Fruit fly (Drosophila melanogaster) whole organism, embryonic: ENCODE data around the gene spg.
A peak's percentile ranks its signal among the peaks of the same experiment; 100 is the strongest.

ENCODE experiments used
- Antp ChIP-seq: fragments of 200-800 bp; sonication (Bioruptor generic); optimal IDR thresholded peaks from 3 replicates; lab custom pipeline; 2016; ENCODE audit warnings: missing biosample characterization, missing genetic modification characterization
- Atf3 ChIP-seq: fragments of 200-800 bp; sonication (Bioruptor generic); optimal IDR thresholded peaks from 3 replicates; lab custom pipeline; 2016; ENCODE audit warnings: missing biosample characterization, missing genetic modification characterization
- B-H1 ChIP-seq: fragments of 200-800 bp; sonication (Bioruptor generic); IDR thresholded peaks from 3 replicates; pipeline ENCODE4 v1.3.6; 2022; ENCODE audit warnings: missing biosample characterization, missing genetic modification characterization
- BtbVII ChIP-seq: fragments of 200-800 bp; sonication (Bioruptor generic); optimal IDR thresholded peaks from 3 replicates; lab custom pipeline; 2017; ENCODE audit warnings: missing biosample characterization, mild to moderate bottlenecking, missing genetic modification characterization
- CG10147 ChIP-seq: fragments of 200-800 bp; sonication (Bioruptor generic); optimal IDR thresholded peaks from 2 replicates; lab custom pipeline; 2019; ENCODE audit warnings: missing biosample characterization, mild to moderate bottlenecking, missing genetic modification characterization, moderate library complexity
- CG10979 ChIP-seq: fragments of 200-800 bp; sonication (Bioruptor generic); optimal IDR thresholded peaks from 2 replicates; lab custom pipeline; 2018; ENCODE audit warnings: missing biosample characterization, mild to moderate bottlenecking, missing genetic modification characterization, moderate library complexity
- CG12219 ChIP-seq: fragments of 200-800 bp; sonication (Bioruptor generic); optimal IDR thresholded peaks from 3 replicates; lab custom pipeline; 2018; ENCODE audit warnings: missing biosample characterization, mild to moderate bottlenecking, missing genetic modification characterization
- CG15073 ChIP-seq: fragments of 200-800 bp; sonication (Bioruptor generic); optimal IDR thresholded peaks from 2 replicates; lab custom pipeline; 2016; ENCODE audit warnings: missing biosample characterization, missing genetic modification characterization
- CG1647 ChIP-seq: fragments of 200-800 bp; sonication (Bioruptor generic); optimal IDR thresholded peaks from 3 replicates; lab custom pipeline; 2016; ENCODE audit warnings: missing biosample characterization, missing genetic modification characterization
- CG17612 ChIP-seq: fragments of 200-800 bp; sonication (Bioruptor generic); IDR thresholded peaks from 2 replicates; pipeline ENCODE4 v1.3.6; 2022; ENCODE audit warnings: missing biosample characterization, missing genetic modification characterization
- CG33213 ChIP-seq: fragments of 200-800 bp; sonication (Bioruptor generic); optimal IDR thresholded peaks from 3 replicates; lab custom pipeline; 2016; ENCODE audit warnings: missing biosample characterization, missing genetic modification characterization
- CG3847 ChIP-seq: fragments of 200-800 bp; sonication (Bioruptor generic); IDR thresholded peaks from 2 replicates; pipeline ENCODE4 v1.3.6; 2022; ENCODE audit warnings: missing biosample characterization, missing genetic modification characterization
- CG4707 ChIP-seq: fragments of 200-800 bp; sonication (Bioruptor generic); optimal IDR thresholded peaks from 2 replicates; lab custom pipeline; 2018; ENCODE audit warnings: missing biosample characterization, mild to moderate bottlenecking, missing genetic modification characterization, moderate library complexity
- CG6813 ChIP-seq: fragments of 200-800 bp; sonication (Bioruptor generic); optimal IDR thresholded peaks from 2 replicates; lab custom pipeline; 2017; ENCODE audit warnings: missing biosample characterization, missing genetic modification characterization, mild to moderate bottlenecking, moderate library complexity, missing genetic modification reagents
- CG7271 ChIP-seq: fragments of 200-800 bp; sonication (Bioruptor generic); optimal IDR thresholded peaks from 2 replicates; lab custom pipeline; 2018; ENCODE audit warnings: missing biosample characterization, mild to moderate bottlenecking, missing genetic modification characterization, moderate library complexity
- CG8924 ChIP-seq: fragments of 200-800 bp; optimal IDR thresholded peaks from 3 replicates; lab custom pipeline; 2019; ENCODE audit warnings: missing biosample characterization, mild to moderate bottlenecking, missing genetic modification characterization, moderate library complexity
- CG9797 ChIP-seq: fragments of 200-800 bp; sonication (Bioruptor generic); optimal IDR thresholded peaks from 3 replicates; lab custom pipeline; 2018; ENCODE audit warnings: missing biosample characterization, mild to moderate bottlenecking, missing genetic modification characterization
- CTCF ChIP-seq: fragments of 200-800 bp; sonication (Bioruptor generic); optimal IDR thresholded peaks from 2 replicates; lab custom pipeline; 2017; ENCODE audit warnings: missing biosample characterization, mild to moderate bottlenecking, missing genetic modification characterization, moderate library complexity
- Dbx ChIP-seq: fragments of 200-800 bp; sonication (Bioruptor generic); IDR thresholded peaks from 3 replicates; pipeline ENCODE4 v1.3.6; 2022; ENCODE audit warnings: missing biosample characterization, missing genetic modification characterization
- E2f1 ChIP-seq: fragments of 200-800 bp; sonication (Bioruptor generic); IDR thresholded peaks from 2 replicates; pipeline ENCODE4 v1.3.6; 2022; ENCODE audit warnings: missing biosample characterization, missing genetic modification characterization
- E2f2 ChIP-seq: fragments of 200-800 bp; sonication (Bioruptor generic); IDR thresholded peaks from 2 replicates; pipeline ENCODE4 v1.3.6; 2022; ENCODE audit warnings: missing biosample characterization, missing genetic modification characterization
- Gug ChIP-seq: fragments of 200-800 bp; sonication (Bioruptor generic); IDR thresholded peaks from 4 replicates; pipeline ENCODE4 v1.3.6; 2022; ENCODE audit warnings: missing biosample characterization, missing genetic modification characterization
- H2.0 ChIP-seq: fragments of 200-800 bp; sonication (Bioruptor generic); IDR thresholded peaks from 2 replicates; pipeline ENCODE4 v1.3.6; 2022; ENCODE audit warnings: missing biosample characterization, missing genetic modification characterization
- HLH3B ChIP-seq: fragments of 200-800 bp; sonication (Bioruptor generic); IDR thresholded peaks from 2 replicates; pipeline ENCODE4 v1.3.6; 2022; ENCODE audit warnings: missing biosample characterization, missing genetic modification characterization
- HLHmδ ChIP-seq: fragments of 200-800 bp; sonication (Bioruptor generic); optimal IDR thresholded peaks from 2 replicates; lab custom pipeline; 2018; ENCODE audit warnings: missing biosample characterization, mild to moderate bottlenecking, missing genetic modification characterization, moderate library complexity
- HmgD ChIP-seq: fragments of 200-800 bp; sonication (Bioruptor generic); optimal IDR thresholded peaks from 3 replicates; lab custom pipeline; 2016; ENCODE audit warnings: missing biosample characterization, missing genetic modification characterization
- Hsf ChIP-seq: fragments of 200-800 bp; sonication (Bioruptor generic); optimal IDR thresholded peaks from 3 replicates; lab custom pipeline; 2016; ENCODE audit warnings: missing biosample characterization, missing genetic modification characterization
- Lhr ChIP-seq: fragments of 200-800 bp; sonication (Bioruptor generic); optimal IDR thresholded peaks from 3 replicates; lab custom pipeline; 2017; ENCODE audit warnings: mild to moderate bottlenecking, missing biosample characterization, missing genetic modification reagents, missing genetic modification characterization
- Lpt ChIP-seq: fragments of >200 bp; optimal IDR thresholded peaks from 2 replicates; lab custom pipeline; 2018; ENCODE audit warnings: missing biosample characterization, missing genetic modification characterization
- Rfx ChIP-seq: fragments of 200-800 bp; sonication (Bioruptor generic); IDR thresholded peaks from 2 replicates; pipeline ENCODE4 v1.3.6; 2022; ENCODE audit warnings: missing biosample characterization, missing genetic modification characterization
- Rx ChIP-seq: fragments of 200-800 bp; sonication (Bioruptor generic); IDR thresholded peaks from 2 replicates; pipeline ENCODE4 v1.3.6; 2022; ENCODE audit warnings: missing biosample characterization, missing genetic modification characterization
- Stat92E ChIP-seq, 3 experiments: fragments of >200 bp in 2 of 3; fragments of 200-800 bp in 1 of 3; sonication (Bioruptor generic) in 1 of 3; optimal IDR thresholded peaks; 2 replicates each; lab custom pipeline; 2017 to 2019; ENCODE audit warnings: missing biosample characterization in 3 of 3, missing genetic modification characterization in 3 of 3, mild to moderate bottlenecking in 1 of 3, moderate library complexity in 1 of 3
- bab2 ChIP-seq: fragments of 200-800 bp; sonication (Bioruptor generic); optimal IDR thresholded peaks from 2 replicates; lab custom pipeline; 2016; ENCODE audit warnings: missing biosample characterization, missing genetic modification characterization
- bigmax ChIP-seq: fragments of 200-800 bp; sonication (Bioruptor generic); optimal IDR thresholded peaks from 2 replicates; lab custom pipeline; 2018; ENCODE audit warnings: missing biosample characterization, mild to moderate bottlenecking, missing genetic modification characterization
- cas ChIP-seq: fragments of 200-800 bp; sonication (Bioruptor generic); IDR thresholded peaks from 2 replicates; pipeline ENCODE4 v1.3.6; 2022; ENCODE audit warnings: missing biosample characterization, missing genetic modification characterization
- crol ChIP-seq: fragments of 200-800 bp; sonication (Bioruptor generic); IDR thresholded peaks from 2 replicates; pipeline ENCODE4 v1.3.6; 2022; ENCODE audit warnings: missing biosample characterization, missing genetic modification characterization
- dpn ChIP-seq, 2 experiments: fragments of 200-800 bp; sonication (Bioruptor generic); optimal IDR thresholded peaks; 3 replicates each; lab custom pipeline; 2016; ENCODE audit warnings: missing biosample characterization in 2 of 2, missing genetic modification characterization in 2 of 2
- gcm2 ChIP-seq: fragments of 200-800 bp; sonication (Bioruptor generic); optimal IDR thresholded peaks from 2 replicates; lab custom pipeline; 2016; ENCODE audit warnings: missing biosample characterization, missing genetic modification characterization
- gem ChIP-seq: fragments of 200-800 bp; sonication (Bioruptor generic); optimal IDR thresholded peaks from 2 replicates; lab custom pipeline; 2019; ENCODE audit warnings: missing biosample characterization, mild to moderate bottlenecking, missing genetic modification characterization, moderate library complexity
- h ChIP-seq: fragments of >200 bp; optimal IDR thresholded peaks from 2 replicates; lab custom pipeline; 2017
- nau ChIP-seq: fragments of 200-800 bp; sonication (Bioruptor generic); optimal IDR thresholded peaks from 3 replicates; lab custom pipeline; 2017; ENCODE audit warnings: missing biosample characterization, mild to moderate bottlenecking, missing genetic modification characterization, missing genetic modification reagents
- pb ChIP-seq: fragments of 200-800 bp; sonication (Bioruptor generic); optimal IDR thresholded peaks from 3 replicates; lab custom pipeline; 2016; ENCODE audit warnings: missing biosample characterization, missing genetic modification characterization
- pfk ChIP-seq: fragments of 200-800 bp; sonication (Bioruptor generic); optimal IDR thresholded peaks from 2 replicates; lab custom pipeline; 2018; ENCODE audit warnings: missing biosample characterization, mild to moderate bottlenecking, missing genetic modification characterization, moderate library complexity
- sc ChIP-seq, 3 experiments: fragments of >200 bp in 2 of 3; fragments of 200-800 bp in 1 of 3; sonication (Bioruptor generic) in 1 of 3; optimal IDR thresholded peaks; 2 replicates in 2 of 3; 3 replicates in 1 of 3; lab custom pipeline; 2017; ENCODE audit warnings: mild to moderate bottlenecking in 1 of 3, missing biosample characterization in 1 of 3, missing genetic modification characterization in 1 of 3, missing genetic modification reagents in 1 of 3
- scrt ChIP-seq: fragments of 200-800 bp; sonication (Bioruptor generic); optimal IDR thresholded peaks from 2 replicates; lab custom pipeline; 2018; ENCODE audit warnings: missing biosample characterization, mild to moderate bottlenecking, missing genetic modification characterization, moderate library complexity
- sens-2 ChIP-seq: fragments of 200-800 bp; sonication (Bioruptor generic); IDR thresholded peaks from 2 replicates; pipeline ENCODE4 v1.3.6; 2022; ENCODE audit warnings: missing biosample characterization, missing genetic modification characterization
- tna ChIP-seq: fragments of 200-800 bp; sonication (Bioruptor generic); IDR thresholded peaks from 2 replicates; pipeline ENCODE4 v1.3.6; 2022; ENCODE audit warnings: missing biosample characterization, missing genetic modification characterization; ENCODE audit not compliant: partially characterized antibody
- ttk ChIP-seq: fragments of 200-800 bp; sonication (Bioruptor generic); IDR thresholded peaks from 2 replicates; pipeline ENCODE4 v2.1.2; 2022; ENCODE audit warnings: missing biosample characterization, missing genetic modification characterization
- wor ChIP-seq: fragments of 200-800 bp; sonication (Bioruptor generic); IDR thresholded peaks from 2 replicates; pipeline ENCODE4 v1.3.6; 2022; ENCODE audit warnings: missing biosample characterization, missing genetic modification characterization
- zf30C ChIP-seq: fragments of 200-800 bp; sonication (Bioruptor generic); optimal IDR thresholded peaks from 3 replicates; lab custom pipeline; 2018; ENCODE audit warnings: missing biosample characterization, mild to moderate bottlenecking, missing genetic modification characterization

The spg gene

dm6 chr3R:28880066-28880842 lies 35.2 kb downstream of the spg start, which contains the start of the genes Nepl19 and Nepl20 (continued):
- TF ChIP-seq pfk (GFP tag; lab: Kevin White, UChicago) (no peak), CG17612 (peak; percentile 48), CTCF (GFP tag; lab: Kevin White, UChicago) (no peak), cas (GFP tag; lab: Robert Waterston, UW) (peak; percentile 42; the same call in 1 of the 2 replicates), CG8924 (peak; percentile 81), Stat92E (GFP tag; optimal IDR thresholded peaks at IDR 0.05; lab: Kevin White, UChicago) (no peak), CG33213 (no peak), ttk (GFP tag; lab: Robert Waterston, UW) (peak; percentile 73), CG10147 (GFP tag; lab: Kevin White, UChicago) (peak; percentile 53), sens-2 (GFP tag; lab: Robert Waterston, UW) (peak; percentile 66), CG9797 (no peak), Rx (GFP tag; lab: Robert Waterston, UW) (peak; percentile 64), Antp (GFP tag; lab: Kevin White, UChicago) (peak; percentile 20), CG1647 (GFP tag; lab: Kevin White, UChicago) (peak; percentile 38), bigmax (GFP tag; lab: Kevin White, UChicago) (no peak), BtbVII (GFP tag; lab: Kevin White, UChicago) (peak; percentile 75), scrt (peak; percentile 77), E2f1 (GFP tag; lab: Robert Waterston, UW) (peak; percentile 82), CG6813 (GFP tag; lab: Kevin White, UChicago) (peak; percentile 72), E2f2 (peak; percentile 60), zf30C (GFP tag; lab: Kevin White, UChicago) (peak; percentile 61), B-H1 (GFP tag; lab: Robert Waterston, UW) (peak; percentile 65), Hsf (GFP tag; lab: Kevin White, UChicago) (peak; percentile 72), Lpt (GFP tag; lab: Kevin White, UChicago) (no peak), HmgD (GFP tag; lab: Kevin White, UChicago) (no peak), gcm2 (GFP tag; lab: Kevin White, UChicago) (peak; percentile 38), pb (GFP tag; lab: Kevin White, UChicago) (no peak), sc (optimal IDR thresholded peaks at IDR 0.05; lab: Kevin White, UChicago) (no peak), sc (GFP tag; optimal IDR thresholded peaks at IDR 0.05; lab: Kevin White, UChicago) (peak; percentile 42), Gug (GFP tag; lab: Robert Waterston, UW) (peak; percentile 58; the same call in 3 of the 4 replicates), CG15073 (peak; percentile 31), tna (GFP tag; lab: Robert Waterston, UW) (no peak), CG10979 (peak; percentile 80), CG4707 (GFP tag; lab: Kevin White, UChicago) (peak; percentile 24), HLHmδ (GFP tag; lab: Kevin White, UChicago) (no peak), h (lab: Kevin White, UChicago) (no peak), CG12219 (GFP tag; lab: Kevin White, UChicago) (peak; percentile 75), H2.0 (GFP tag; lab: Robert Waterston, UW) (peak; percentile 69), crol (peak; percentile 44), CG7271 (tag; lab: Kevin White, UChicago) (no peak), Rfx (GFP tag; lab: Robert Waterston, UW) (peak; percentile 87), wor (GFP tag; lab: Robert Waterston, UW) (peak; percentile 56), gem (peak; percentile 88), dpn (GFP tag; optimal IDR thresholded peaks at IDR 0.05; lab: Kevin White, UChicago) (peak; percentile 34 to 78), CG3847 (GFP tag; lab: Robert Waterston, UW) (peak; percentile 74), HLH3B (peak; percentile 79), nau (GFP tag; lab: Kevin White, UChicago) (no peak), Dbx (peak; percentile 79), bab2 (GFP tag; lab: Kevin White, UChicago) (peak; percentile 22), Atf3 (no peak), Lhr (GFP tag; lab: Kevin White, UChicago) (peak; percentile 32)
